Worm (Caenorhabditis elegans) whole organism, L3 larva: Measurements from ENCODE around the gene lec-10.

Experiments used
- ZK546.5 ChIP-seq: sonication (generic microtip); optimal IDR thresholded peaks from 2 replicates; lab custom pipeline; 2017; ENCODE audit warnings: missing biosample characterization, missing genetic modification characterization
- aly-2 ChIP-seq: fragments of 150-350 bp; optimal IDR thresholded peaks from 2 replicates; lab custom pipeline; 2014; ENCODE audit warnings: missing biosample characterization, missing genetic modification characterization
- ceh-16 ChIP-seq: sonication (generic microtip); optimal IDR thresholded peaks from 2 replicates; lab custom pipeline; 2017; ENCODE audit warnings: missing biosample characterization, missing genetic modification characterization
- ceh-28 ChIP-seq: fragments of 150-350 bp; optimal IDR thresholded peaks from 2 replicates; lab custom pipeline; 2014; ENCODE audit warnings: missing biosample characterization, missing genetic modification reagents, missing genetic modification characterization
- ceh-82 ChIP-seq: fragments of 150-350 bp; optimal IDR thresholded peaks from 2 replicates; lab custom pipeline; 2014; ENCODE audit warnings: missing biosample characterization, missing genetic modification characterization
- ceh-9 ChIP-seq: sonication (generic microtip); optimal IDR thresholded peaks from 2 replicates; lab custom pipeline; 2018; ENCODE audit warnings: missing biosample characterization, missing genetic modification characterization
- daf-12 ChIP-seq: fragments of 150-350 bp; optimal IDR thresholded peaks from 2 replicates; lab custom pipeline; 2014; ENCODE audit warnings: missing biosample characterization, missing genetic modification reagents, missing genetic modification characterization
- elt-2 ChIP-seq: sonication (generic microtip); optimal IDR thresholded peaks from 2 replicates; lab custom pipeline; 2016; ENCODE audit warnings: missing genetic modification reagents, mild to moderate bottlenecking, missing genetic modification characterization, missing compliant biosample characterization
- elt-3 ChIP-seq, 3 experiments: fragments of 150-350 bp in 1 of 3; sonication (generic microtip) in 2 of 3; optimal IDR thresholded peaks; 2 replicates in 2 of 3; 4 replicates in 1 of 3; lab custom pipeline; 2014 to 2017; ENCODE audit warnings: missing biosample characterization in 3 of 3, missing genetic modification characterization in 3 of 3
- eor-1 ChIP-seq, 2 experiments: fragments of 150-350 bp; optimal IDR thresholded peaks; 2 replicates each; lab custom pipeline; 2014 to 2018; ENCODE audit warnings: missing biosample characterization in 2 of 2, missing genetic modification characterization in 2 of 2
- fkh-2 ChIP-seq: fragments of 150-350 bp; optimal IDR thresholded peaks from 2 replicates; lab custom pipeline; 2014; ENCODE audit warnings: missing biosample characterization, missing genetic modification reagents, missing genetic modification characterization
- hmg-11 ChIP-seq: sonication (generic microtip); optimal IDR thresholded peaks from 2 replicates; lab custom pipeline; 2016; ENCODE audit warnings: missing genetic modification characterization, missing compliant biosample characterization
- jun-1 ChIP-seq: fragments of 150-350 bp; optimal IDR thresholded peaks from 2 replicates; lab custom pipeline; 2014; ENCODE audit warnings: missing biosample characterization, missing genetic modification reagents, missing genetic modification characterization
- lin-15B ChIP-seq: fragments of 150-350 bp; optimal IDR thresholded peaks from 2 replicates; lab custom pipeline; 2014; ENCODE audit warnings: missing biosample characterization, missing genetic modification characterization
- lsy-12 ChIP-seq: sonication (generic microtip); optimal IDR thresholded peaks from 2 replicates; lab custom pipeline; 2016; ENCODE audit warnings: mild to moderate bottlenecking, missing genetic modification characterization, missing compliant biosample characterization
- mdl-1 ChIP-seq: fragments of 150-350 bp; optimal IDR thresholded peaks from 2 replicates; lab custom pipeline; 2014; ENCODE audit warnings: missing biosample characterization, missing genetic modification characterization
- nhr-11 ChIP-seq: fragments of 150-350 bp; optimal IDR thresholded peaks from 2 replicates; lab custom pipeline; 2014; ENCODE audit warnings: missing biosample characterization, missing genetic modification characterization
- nhr-12 ChIP-seq: fragments of 150-350 bp; optimal IDR thresholded peaks from 2 replicates; lab custom pipeline; 2014; ENCODE audit warnings: missing biosample characterization, missing genetic modification characterization
- nhr-23 ChIP-seq: fragments of 150-350 bp; optimal IDR thresholded peaks from 2 replicates; lab custom pipeline; 2014; ENCODE audit warnings: missing biosample characterization, missing genetic modification reagents, missing genetic modification characterization
- nhr-237 ChIP-seq: fragments of 150-350 bp; optimal IDR thresholded peaks from 2 replicates; lab custom pipeline; 2014; ENCODE audit warnings: missing biosample characterization, missing genetic modification characterization
- nhr-28 ChIP-seq: fragments of 150-350 bp; optimal IDR thresholded peaks from 2 replicates; lab custom pipeline; 2014; ENCODE audit warnings: missing biosample characterization, missing genetic modification characterization
- nhr-67 ChIP-seq: fragments of 150-350 bp; optimal IDR thresholded peaks from 2 replicates; lab custom pipeline; 2014; ENCODE audit warnings: missing biosample characterization, missing genetic modification characterization
- pha-4 ChIP-seq: fragments of 150-350 bp; optimal IDR thresholded peaks from 2 replicates; lab custom pipeline; 2014; ENCODE audit warnings: missing biosample characterization, missing genetic modification reagents, missing genetic modification characterization
- pqm-1 ChIP-seq: fragments of 150-350 bp; optimal IDR thresholded peaks from 2 replicates; lab custom pipeline; 2017; ENCODE audit warnings: missing biosample characterization, missing genetic modification characterization, inconsistent platforms
- sea-2 ChIP-seq: fragments of 150-350 bp; sonication (generic microtip); optimal IDR thresholded peaks from 4 replicates; lab custom pipeline; 2014; ENCODE audit warnings: missing biosample characterization, missing genetic modification reagents, missing genetic modification characterization
- snpc-4 ChIP-seq: fragments of 150-350 bp; optimal IDR thresholded peaks from 2 replicates; lab custom pipeline; 2014; ENCODE audit warnings: missing biosample characterization, missing genetic modification characterization
- unc-39 ChIP-seq: sonication (generic microtip); optimal IDR thresholded peaks from 4 replicates; lab custom pipeline; 2017; ENCODE audit warnings: missing biosample characterization, missing genetic modification characterization
- unc-62 ChIP-seq: fragments of 150-350 bp; sonication (generic microtip); optimal IDR thresholded peaks from 4 replicates; lab custom pipeline; 2014; ENCODE audit warnings: missing biosample characterization, missing genetic modification reagents, missing genetic modification characterization
- zag-1 ChIP-seq: fragments of 150-350 bp; optimal IDR thresholded peaks from 2 replicates; lab custom pipeline; 2014; ENCODE audit warnings: missing biosample characterization, missing genetic modification characterization
- ztf-4 ChIP-seq: fragments of 150-350 bp; optimal IDR thresholded peaks from 2 replicates; lab custom pipeline; 2014; ENCODE audit warnings: missing biosample characterization, missing genetic modification characterization

lec-10 gene

ce11 chrV:6461250-6461649 lies 27.7 kb downstream of the lec-10 start:
- TF ChIP-seq ZK546.5 = no peak
- no peak for TF ChIP-seq ztf-4 (tag; lab: Kevin White, UChicago)
- peak; percentile 3 for TF ChIP-seq pqm-1
- TF ChIP-seq elt-3 (tag; optimal IDR thresholded peaks at IDR 0.05; lab: Kevin White, UChicago) = no peak
- no peak for TF ChIP-seq zag-1
- TF ChIP-seq elt-2 (tag; lab: Kevin White, UChicago) = peak; percentile 15
- no peak for TF ChIP-seq fkh-2
- TF ChIP-seq, all 47 proteins: peak for 2

ce11 chrV:6458302-6458998 lies 30.5 kb downstream of the lec-10 start:
- peak; percentile 3 for TF ChIP-seq nhr-23 (tag; lab: Kevin White, UChicago)
- TF ChIP-seq elt-3 (tag; optimal IDR thresholded peaks at IDR 0.05; lab: Kevin White, UChicago) = no peak
- TF ChIP-seq lsy-12 (tag; lab: Kevin White, UChicago) = no peak
- no peak for TF ChIP-seq daf-12 (tag; lab: Kevin White, UChicago)
- no peak for TF ChIP-seq aly-2 (tag; lab: Kevin White, UChicago)

DNA sequence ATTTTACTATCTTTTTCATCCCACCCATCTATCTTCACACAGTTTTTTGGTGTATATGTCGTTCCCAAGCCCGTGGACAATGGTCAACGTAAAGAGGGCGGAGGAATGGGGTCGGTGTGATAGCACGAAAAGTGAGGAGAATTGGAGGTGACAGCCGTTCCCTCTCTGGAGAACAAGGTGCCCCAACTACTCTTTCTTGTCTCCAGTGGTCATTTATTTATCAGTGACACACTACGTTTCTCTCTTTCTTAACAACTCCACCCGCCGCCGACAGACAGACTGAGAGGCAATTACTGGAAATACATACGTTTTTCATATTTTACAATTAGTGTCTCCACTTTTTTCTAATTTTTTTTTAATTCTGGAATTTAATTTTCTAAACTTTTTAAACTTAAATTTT lies 32.0 kb downstream of the lec-10 start:
- TF ChIP-seq unc-39 (tag; lab: Kevin White, UChicago) (no peak), ceh-16 (tag; lab: Kevin White, UChicago) (no peak), ZK546.5 (no peak), fkh-2 (no peak), jun-1 (tag; lab: Kevin White, UChicago) (no peak), nhr-12 (tag; lab: Kevin White, UChicago) (no peak), nhr-11 (no peak), nhr-28 (tag; lab: Kevin White, UChicago) (no peak), nhr-237 (tag; lab: Kevin White, UChicago) (no peak), daf-12 (tag; lab: Kevin White, UChicago) (no peak)

DNA sequence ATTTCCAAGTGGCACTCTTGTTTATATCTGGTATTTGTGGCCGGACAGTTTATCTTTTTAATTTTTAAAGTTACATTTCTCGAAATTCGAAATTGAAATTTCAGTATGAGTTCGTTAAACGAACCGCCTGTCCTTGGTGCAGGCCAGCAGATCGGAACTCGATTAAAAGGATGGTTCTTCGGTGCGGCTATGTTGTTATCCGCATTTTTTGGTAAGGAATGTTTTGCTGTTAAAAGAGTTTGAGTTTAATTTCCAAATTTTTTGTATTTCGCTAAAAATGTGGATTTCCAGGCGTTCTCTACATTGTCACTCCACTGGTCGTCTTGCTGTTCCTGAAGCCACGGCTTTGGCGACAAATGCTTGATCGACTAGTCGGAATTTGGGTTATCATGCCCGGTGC lies 35.8 kb downstream of the lec-10 start, which contains the start of gene acl-9:
Gene acl-9, plus strand, starts transcription at position 105 of the 400 bp plus-strand sequence.
- TF ChIP-seq ceh-82 = no peak
- no peak for TF ChIP-seq lin-15B (tag; lab: Kevin White, UChicago)
- TF ChIP-seq ZK546.5 = no peak
- no peak for TF ChIP-seq pqm-1
- no peak for TF ChIP-seq hmg-11 (tag; lab: Kevin White, UChicago)
- TF ChIP-seq unc-62 = no peak
- no peak for TF ChIP-seq mdl-1 (tag; lab: Kevin White, UChicago)
- no peak for TF ChIP-seq aly-2 (tag; lab: Kevin White, UChicago)
- no peak for TF ChIP-seq daf-12 (tag; lab: Kevin White, UChicago)
- TF ChIP-seq snpc-4 (tag; lab: Kevin White, UChicago) = no peak
- TF ChIP-seq ceh-28 (tag; lab: Kevin White, UChicago) = no peak

- TF ChIP-seq elt-2 (tag; lab: Kevin White, UChicago) (peak; percentile 73), unc-62 (no peak), pha-4 (tag; lab: Kevin White, UChicago) (peak; percentile 86)
Observed at ce11 chrV:6450129-6451011, 38.5 kb downstream of the lec-10 start, which contains the start of gene acl-8. acl-8 (plus strand) TSS chrV:6450870.

- TF ChIP-seq nhr-23 (tag; lab: Kevin White, UChicago) (no peak), elt-3 (tag; optimal IDR thresholded peaks at IDR 0.05; lab: Kevin White, UChicago) (no peak), ceh-9 (tag; lab: Kevin White, UChicago) (no peak), ceh-16 (tag; lab: Kevin White, UChicago) (no peak), ztf-4 (tag; lab: Kevin White, UChicago) (no peak), zag-1 (no peak), sea-2 (no peak), eor-1 (tag; optimal IDR thresholded peaks at IDR 0.05; lab: Kevin White, UChicago) (no peak), daf-12 (tag; lab: Kevin White, UChicago) (no peak), jun-1 (tag; lab: Kevin White, UChicago) (no peak), ceh-82 (no peak), nhr-67 (tag; lab: Kevin White, UChicago) (no peak), unc-62 (no peak), aly-2 (tag; lab: Kevin White, UChicago) (no peak), nhr-28 (tag; lab: Kevin White, UChicago) (no peak)
Observed at ce11 chrV:6448356-6448755, 40.6 kb downstream of the lec-10 start, which contains the start of gene fbxa-196. fbxa-196 (plus strand) TSS chrV:6448656.
